Worm (Caenorhabditis elegans): ENCODE measurements around the gene parg-1.
"Not testable (repeated sequence)": the region's sequence is repeated elsewhere in the genome, so short reads cannot be mapped to it uniquely, and the experiment has no call there.

DNA sequence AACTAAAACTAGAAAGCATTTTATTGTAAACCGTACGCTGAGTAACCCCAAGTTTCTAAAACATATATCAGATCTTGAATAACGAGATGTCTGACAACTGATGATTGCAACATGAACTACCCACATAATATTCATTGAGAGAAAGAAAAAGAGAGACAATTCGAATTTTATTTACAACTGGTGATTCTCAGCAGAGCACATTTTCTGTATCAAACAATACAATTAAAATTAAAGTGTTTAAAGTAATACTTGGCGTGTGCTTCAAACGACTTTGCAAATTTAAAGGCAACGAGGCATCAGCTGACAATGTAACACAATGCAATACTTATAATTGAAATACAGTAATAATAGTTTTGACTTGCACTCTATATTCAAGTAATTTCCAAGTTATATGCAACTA, 42.0 kb downstream of the parg-1 start, which contains the start of gene C33D9.10:
- TF ChIP-seq dao-5, him-1 (tag; optimal IDR thresholded peaks at IDR 0.05): not testable (repeated sequence)

Data from whole organism, L4/young adult.